Worm (Caenorhabditis elegans) whole organism, late embryonic: Measurements from ENCODE around the gene lys-8.

Experiments used
- C38D4.7 ChIP-seq: fragments of 200-800 bp; sonication (Bioruptor generic); optimal IDR thresholded peaks from 2 replicates; lab custom pipeline; 2018; ENCODE audit warnings: mild to moderate bottlenecking, missing genetic modification characterization, moderate library complexity, missing compliant biosample characterization
- F13H6.1 ChIP-seq: sonication (generic microtip); optimal IDR thresholded peaks from 2 replicates; lab custom pipeline; 2016; ENCODE audit warnings: missing genetic modification characterization, missing compliant biosample characterization
- K02D7.2 ChIP-seq: sonication (generic microtip); optimal IDR thresholded peaks from 2 replicates; lab custom pipeline; 2017; ENCODE audit warnings: mild to moderate bottlenecking, missing genetic modification characterization, missing compliant biosample characterization
- ahr-1 ChIP-seq: sonication (generic microtip); optimal IDR thresholded peaks from 2 replicates; lab custom pipeline; 2016; ENCODE audit warnings: missing genetic modification characterization, missing compliant biosample characterization
- ama-1 ChIP-seq: fragments of 150-350 bp; optimal IDR thresholded peaks from 2 replicates; lab custom pipeline; 2014
- ceh-18 ChIP-seq: sonication (generic microtip); optimal IDR thresholded peaks from 2 replicates; lab custom pipeline; 2016; ENCODE audit warnings: missing genetic modification characterization, missing compliant biosample characterization
- ceh-19 ChIP-seq: fragments of 200-800 bp; sonication (Bioruptor generic); optimal IDR thresholded peaks from 2 replicates; lab custom pipeline; 2018; ENCODE audit warnings: mild to moderate bottlenecking, missing genetic modification characterization, missing compliant biosample characterization
- ceh-24 ChIP-seq: sonication (generic microtip); optimal IDR thresholded peaks from 2 replicates; lab custom pipeline; 2016; ENCODE audit warnings: mild to moderate bottlenecking, missing genetic modification characterization, missing compliant biosample characterization
- ceh-30 ChIP-seq: fragments of 150-350 bp; optimal IDR thresholded peaks from 2 replicates; lab custom pipeline; 2014; ENCODE audit warnings: missing biosample characterization, missing genetic modification characterization
- ceh-31 ChIP-seq: sonication (generic microtip); optimal IDR thresholded peaks from 2 replicates; lab custom pipeline; 2016; ENCODE audit warnings: missing genetic modification characterization, missing compliant biosample characterization
- ceh-45 ChIP-seq: fragments of 200-800 bp; sonication (Bioruptor generic); IDR thresholded peaks from 2 replicates; pipeline ENCODE4 v1.3.6; 2022; ENCODE audit warnings: missing genetic modification reagents, missing genetic modification characterization, missing compliant biosample characterization
- ceh-48 ChIP-seq: sonication (generic microtip); optimal IDR thresholded peaks from 2 replicates; lab custom pipeline; 2016; ENCODE audit warnings: missing genetic modification characterization, inconsistent platforms, missing compliant biosample characterization
- che-1 ChIP-seq: sonication (generic microtip); optimal IDR thresholded peaks from 2 replicates; lab custom pipeline; 2016; ENCODE audit warnings: mild to moderate bottlenecking, missing genetic modification characterization, missing compliant biosample characterization
- dve-1 ChIP-seq: sonication (generic microtip); optimal IDR thresholded peaks from 2 replicates; lab custom pipeline; 2017; ENCODE audit warnings: antibody characterized with exemption, mild to moderate bottlenecking, missing genetic modification characterization, missing compliant biosample characterization
- elt-2 ChIP-seq: sonication (generic microtip); optimal IDR thresholded peaks from 2 replicates; lab custom pipeline; 2016; ENCODE audit warnings: missing genetic modification reagents, missing genetic modification characterization, missing compliant biosample characterization
- ets-4 ChIP-seq: sonication (generic microtip); optimal IDR thresholded peaks from 2 replicates; lab custom pipeline; 2016; ENCODE audit warnings: missing genetic modification characterization, missing compliant biosample characterization
- fax-1 ChIP-seq: sonication (generic microtip); optimal IDR thresholded peaks from 2 replicates; lab custom pipeline; 2016; ENCODE audit warnings: missing genotype, missing genetic modification characterization, missing compliant biosample characterization
- hlh-30 ChIP-seq: sonication (generic microtip); optimal IDR thresholded peaks from 2 replicates; lab custom pipeline; 2017; ENCODE audit warnings: antibody characterized with exemption, missing genetic modification characterization, missing compliant biosample characterization; ENCODE audit not compliant: insufficient read depth
- lim-6 ChIP-seq: sonication (generic microtip); optimal IDR thresholded peaks from 2 replicates; lab custom pipeline; 2016; ENCODE audit warnings: missing genetic modification characterization, missing compliant biosample characterization
- lin-11 ChIP-seq: fragments of 200-800 bp; sonication (Bioruptor generic); optimal IDR thresholded peaks from 2 replicates; lab custom pipeline; 2018; ENCODE audit warnings: mild to moderate bottlenecking, missing genetic modification characterization, missing compliant biosample characterization
- madf-2 ChIP-seq: sonication (generic microtip); optimal IDR thresholded peaks from 2 replicates; lab custom pipeline; 2017; ENCODE audit warnings: missing genetic modification characterization, missing compliant biosample characterization
- nfya-1 ChIP-seq: sonication (generic microtip); optimal IDR thresholded peaks from 2 replicates; lab custom pipeline; 2017; ENCODE audit warnings: missing genetic modification characterization, mild to moderate bottlenecking, missing compliant biosample characterization, antibody characterized with exemption, moderate library complexity
- nhr-11 ChIP-seq: fragments of 150-350 bp; optimal IDR thresholded peaks from 2 replicates; lab custom pipeline; 2014; ENCODE audit warnings: missing biosample characterization, missing genetic modification characterization
- pax-1 ChIP-seq: fragments of 150-350 bp; optimal IDR thresholded peaks from 2 replicates; lab custom pipeline; 2014; ENCODE audit warnings: missing biosample characterization, missing genetic modification characterization
- pha-4 ChIP-seq: fragments of 150-350 bp; optimal IDR thresholded peaks from 2 replicates; lab custom pipeline; 2018; ENCODE audit warnings: missing biosample characterization, missing genetic modification reagents, missing genetic modification characterization
- pqm-1 ChIP-seq: sonication (generic microtip); optimal IDR thresholded peaks from 2 replicates; lab custom pipeline; 2016; ENCODE audit warnings: missing genetic modification characterization, missing compliant biosample characterization
- pros-1 ChIP-seq: fragments of 150-350 bp; optimal IDR thresholded peaks from 2 replicates; lab custom pipeline; 2014; ENCODE audit warnings: missing biosample characterization, missing genetic modification reagents, missing genetic modification characterization
- sdc-2 ChIP-seq: sonication (generic microtip); optimal IDR thresholded peaks from 2 replicates; lab custom pipeline; 2016; ENCODE audit warnings: missing genotype, missing genetic modification characterization, missing compliant biosample characterization
- tbx-2 ChIP-seq: sonication (generic microtip); optimal IDR thresholded peaks from 2 replicates; lab custom pipeline; 2016; ENCODE audit warnings: missing genetic modification characterization, missing compliant biosample characterization
- tbx-7 ChIP-seq: sonication (generic microtip); optimal IDR thresholded peaks from 2 replicates; lab custom pipeline; 2016; ENCODE audit warnings: missing genotype, missing genetic modification characterization, missing compliant biosample characterization
- ttx-3 ChIP-seq: sonication (generic microtip); optimal IDR thresholded peaks from 2 replicates; lab custom pipeline; 2016; ENCODE audit warnings: missing genetic modification reagents, missing genetic modification characterization, missing compliant biosample characterization
- unc-3 ChIP-seq, 2 experiments: fragments of 200-800 bp in 1 of 2; sonication (Bioruptor generic) in 1 of 2; sonication (generic microtip) in 1 of 2; conservative IDR thresholded peaks in 1 of 2; optimal IDR thresholded peaks in 1 of 2; 2 replicates each; pipeline versions ENCODE4 v1.3.6 to Lab custom; 2016 to 2022; ENCODE audit warnings: missing compliant biosample characterization in 2 of 2, missing genetic modification characterization in 2 of 2, missing genetic modification reagents in 1 of 2
- unc-55 ChIP-seq: sonication (generic microtip); optimal IDR thresholded peaks from 2 replicates; lab custom pipeline; 2017; ENCODE audit warnings: missing biosample characterization, missing genetic modification reagents, missing genetic modification characterization
- ztf-16 ChIP-seq: sonication (generic microtip); optimal IDR thresholded peaks from 2 replicates; lab custom pipeline; 2017; ENCODE audit warnings: missing genetic modification characterization, missing compliant biosample characterization

The lys-8 gene

ce11 chrII:5599326-5600044 lies 13.5 kb downstream of the lys-8 start, which contains the start of gene C17G10.10:
C17G10.10 (minus strand) TSS chrII:5599376.
- TF ChIP-seq elt-2 (peak; percentile 70), F13H6.1 (no peak), ama-1 (lab: Kevin White, UChicago) (peak; percentile 17), dve-1 (tag; lab: Kevin White, UChicago) (peak; percentile 35)
- TF ChIP-seq, all 69 proteins: peak for 3

DNA sequence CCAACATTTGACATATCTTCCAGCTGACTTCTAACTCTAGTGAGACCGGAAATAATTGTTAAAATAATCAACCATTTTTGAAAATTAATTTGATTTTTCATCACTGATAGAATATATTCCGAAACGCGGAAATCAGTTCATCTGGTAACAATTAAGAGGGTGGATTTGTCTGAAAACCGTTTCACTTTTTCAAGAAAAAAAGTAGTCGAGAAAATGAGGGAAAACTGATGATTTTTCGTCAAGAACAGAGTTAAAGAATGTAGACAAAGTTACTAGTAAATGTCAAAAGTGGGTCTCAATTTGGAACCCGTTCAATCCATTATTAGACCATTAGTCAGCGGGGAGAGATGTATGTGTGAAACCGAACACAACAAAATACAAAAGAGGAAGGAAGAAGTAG lies 17.2 kb downstream of the lys-8 start, which contains the start of gene C17G10.6:
C17G10.6 (minus strand) TSS at position 101 of the 400 bp plus-strand sequence.
- TF ChIP-seq ceh-24 (tag; lab: Kevin White, UChicago) (no peak), fax-1 (tag; lab: Kevin White, UChicago) (no peak), ceh-30 (no peak), ceh-18 (tag; lab: Kevin White, UChicago) (no peak), ztf-16 (no peak), pros-1 (tag; lab: Kevin White, UChicago) (no peak), nhr-11 (tag; lab: Kevin White, UChicago) (no peak), ceh-45 (no peak), ceh-31 (tag; lab: Kevin White, UChicago) (no peak), lim-6 (tag; lab: Kevin White, UChicago) (no peak), lin-11 (tag; lab: Kevin White, UChicago) (no peak), tbx-2 (tag; lab: Kevin White, UChicago) (no peak), ets-4 (tag; lab: Kevin White, UChicago) (no peak), ttx-3 (no peak), che-1 (no peak), ama-1 (lab: Kevin White, UChicago) (no peak), tbx-7 (tag; lab: Kevin White, UChicago) (no peak), sdc-2 (no peak)

- no peak for TF ChIP-seq ahr-1 (tag; lab: Kevin White, UChicago)
- TF ChIP-seq ceh-19 (GFP tag; lab: Kevin White, UChicago): no peak
- TF ChIP-seq fax-1 (tag; lab: Kevin White, UChicago): no peak
- no peak for TF ChIP-seq hlh-30 (tag; lab: Kevin White, UChicago)
- TF ChIP-seq ama-1 (lab: Kevin White, UChicago): no peak
- TF ChIP-seq pros-1 (tag; lab: Kevin White, UChicago): no peak
Observed at ce11 chrII:5604441-5604840, 18.5 kb downstream of the lys-8 start.

DNA sequence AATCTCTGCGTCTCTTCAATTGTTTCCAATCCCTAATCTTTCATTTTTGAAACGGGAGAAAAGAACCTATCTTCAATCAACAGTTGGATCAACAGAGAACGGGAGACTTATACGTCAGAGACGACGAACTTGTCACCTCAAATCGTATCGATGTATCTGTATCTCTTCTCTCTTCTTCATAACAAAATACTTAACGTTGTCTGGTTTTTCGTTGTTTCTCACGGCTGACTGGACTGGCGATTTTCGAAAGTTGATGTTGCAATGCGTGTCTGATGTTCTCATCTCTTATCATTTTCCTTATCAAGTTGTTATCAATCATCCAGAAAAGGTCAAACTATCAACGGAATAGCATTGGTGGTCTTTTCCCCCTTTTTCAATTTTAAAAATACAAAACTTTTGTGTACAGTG lies 19.6 kb downstream of the lys-8 start:
- TF ChIP-seq unc-55 (GFP tag; lab: Kevin White, UChicago) (peak; percentile 39), lim-6 (tag; lab: Kevin White, UChicago) (no peak), ztf-16 (no peak), elt-2 (peak; percentile 99), K02D7.2 (tag; lab: Kevin White, UChicago) (no peak), C38D4.7 (GFP tag; lab: Kevin White, UChicago) (no peak), ceh-48 (tag; lab: Kevin White, UChicago) (no peak)

- TF ChIP-seq pros-1 (tag; lab: Kevin White, UChicago) (no peak), lin-11 (tag; lab: Kevin White, UChicago) (no peak), pha-4 (tag; lab: Kevin White, UChicago) (no peak), madf-2 (no peak), pqm-1 (no peak), pax-1 (tag; lab: Kevin White, UChicago) (no peak), nfya-1 (tag; lab: Kevin White, UChicago) (no peak), ttx-3 (no peak), nhr-11 (tag; lab: Kevin White, UChicago) (no peak), ets-4 (tag; lab: Kevin White, UChicago) (no peak), unc-3 (GFP tag; conservative IDR thresholded peaks at IDR 0.05; lab: Robert Waterston, UW) (no peak), unc-3 (tag; optimal IDR thresholded peaks at IDR 0.05; lab: Kevin White, UChicago) (no peak)
Observed at ce11 chrII:5607756-5608155, 21.8 kb downstream of the lys-8 start, which contains the start of gene C17G10.7. C17G10.7 (minus strand) TSS chrII:5607856.
